Worm (Caenorhabditis elegans): ENCODE data around the gene T28A11.3.

- TF ChIP-seq him-1 (tag; optimal IDR thresholded peaks at IDR 0.05): no peak
- TF ChIP-seq dao-5 (tag; optimal IDR thresholded peaks at IDR 0.05): no peak
- TF ChIP-seq W03F9.2 (tag; optimal IDR thresholded peaks at IDR 0.05): no peak
Measured at ce11 chrV:3320432-3320831, 45.3 kb downstream of the T28A11.3 start, which contains the start of gene C17B7.14.

Data from whole organism, L4/young adult.